Worm (Caenorhabditis elegans): ENCODE results near the gene pals-18.

Gene pals-18

DNA sequence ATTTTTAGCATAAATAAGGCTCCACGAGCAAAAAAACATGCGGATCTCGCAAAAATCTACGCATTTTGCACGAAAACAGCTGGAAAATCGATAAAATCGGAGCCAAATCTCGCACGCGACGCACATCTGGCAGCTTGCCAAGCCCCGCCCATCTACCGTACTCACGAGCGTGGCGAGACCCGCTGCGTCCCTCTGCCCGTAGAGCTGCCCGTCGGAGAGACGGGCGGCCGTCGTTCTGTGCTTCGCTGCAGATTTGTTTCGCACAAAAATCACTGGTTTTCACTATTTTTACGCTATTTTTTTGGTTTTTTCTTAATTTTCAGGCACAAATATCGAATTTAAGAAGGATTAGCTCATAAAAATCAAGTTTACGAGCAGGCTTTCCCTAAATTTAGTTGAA is 15.5 kb downstream of the pals-18 start (continued):
- TF ChIP-seq dve-1 (tag; optimal IDR thresholded peaks at IDR 0.05) (peak; percentile 41), ceh-9 (tag; optimal IDR thresholded peaks at IDR 0.05) (no peak), syd-9 (tag; optimal IDR thresholded peaks at IDR 0.05) (peak; percentile 18), C38D4.7 (GFP tag; optimal IDR thresholded peaks at IDR 0.05) (no peak), lim-6 (tag; optimal IDR thresholded peaks at IDR 0.05) (no peak), ceh-22 (tag; optimal IDR thresholded peaks at IDR 0.05) (no peak), hlh-13 (GFP tag; optimal IDR thresholded peaks at IDR 0.05) (no peak), ceh-31 (tag; optimal IDR thresholded peaks at IDR 0.05) (peak; percentile 30)

DNA sequence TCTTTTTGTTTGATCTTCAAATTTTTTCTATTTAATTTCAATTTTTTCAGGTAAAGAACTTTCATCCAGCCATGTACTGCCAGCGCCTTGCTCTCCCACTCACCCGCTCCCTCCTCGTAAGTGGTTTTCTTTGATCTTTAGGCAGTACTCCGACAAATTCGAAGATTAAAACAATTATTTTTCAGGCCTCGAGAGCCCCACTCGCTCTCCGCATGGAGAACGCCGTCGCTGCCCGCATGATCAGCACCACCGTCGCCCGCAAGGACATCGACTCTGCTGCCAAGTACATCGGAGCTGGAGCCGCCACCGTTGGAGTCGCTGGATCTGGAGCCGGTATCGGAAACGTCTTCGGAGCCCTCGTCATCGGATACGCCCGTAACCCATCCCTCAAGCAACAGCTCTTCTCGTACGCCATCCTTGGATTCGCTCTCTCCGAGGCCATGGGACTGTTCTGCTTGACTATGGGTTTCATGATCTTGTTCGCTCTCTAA is 16.0 kb downstream of the pals-18 start, which contains the start of gene Y82E9BR.3:
Gene Y82E9BR.3 (plus strand): TSS at position 51 of the 491 bp plus-strand sequence.
- TF ChIP-seq ttx-3 (tag; optimal IDR thresholded peaks at IDR 0.05) (no peak), zip-5 (tag; optimal IDR thresholded peaks at IDR 0.05) (no peak), pag-3 (tag; optimal IDR thresholded peaks at IDR 0.05; ENCODE audit: borderline replicate concordance) (no peak), fax-1 (tag; optimal IDR thresholded peaks at IDR 0.05) (no peak), ceh-30 (tag; optimal IDR thresholded peaks at IDR 0.05) (no peak), ceh-34 (tag; optimal IDR thresholded peaks at IDR 0.05) (no peak), unc-86 (tag; optimal IDR thresholded peaks at IDR 0.05) (no peak), npax-4 (tag; optimal IDR thresholded peaks at IDR 0.05) (no peak)

DNA sequence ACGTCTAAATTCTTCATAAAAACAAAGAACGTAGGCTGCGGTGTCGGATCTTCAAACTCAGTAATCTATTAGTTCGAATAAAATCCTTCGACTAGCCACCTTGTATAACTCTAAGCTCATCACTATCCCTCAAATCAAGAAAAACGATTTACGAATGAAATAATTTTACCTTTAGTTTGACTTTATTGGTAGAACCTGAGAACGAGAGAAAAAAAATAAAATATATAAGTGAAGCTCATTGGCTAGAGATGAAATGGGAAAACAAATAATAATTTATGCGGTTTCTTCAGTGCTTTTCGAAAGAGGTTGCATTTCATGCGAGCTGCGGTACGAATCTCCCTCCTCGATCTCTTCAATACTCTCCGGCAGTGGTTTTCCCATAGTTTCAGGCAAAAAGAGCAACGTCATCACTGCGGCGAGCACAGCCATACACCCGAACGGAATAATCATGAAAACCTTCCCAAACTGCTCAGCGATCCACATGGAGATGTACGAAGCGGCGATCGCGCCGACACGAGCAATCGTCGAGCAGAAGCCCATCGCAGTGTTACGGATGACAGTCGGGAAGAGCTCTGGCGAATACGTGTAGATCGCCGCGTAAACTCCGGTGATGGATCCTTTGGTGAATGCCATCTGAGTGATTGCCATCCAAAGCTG is 16.6 kb downstream of the pals-18 start:
- TF ChIP-seq F13H6.1 (tag; optimal IDR thresholded peaks at IDR 0.05) (no peak), ama-1 (optimal IDR thresholded peaks at IDR 0.05) (peak; percentile 29)

DNA sequence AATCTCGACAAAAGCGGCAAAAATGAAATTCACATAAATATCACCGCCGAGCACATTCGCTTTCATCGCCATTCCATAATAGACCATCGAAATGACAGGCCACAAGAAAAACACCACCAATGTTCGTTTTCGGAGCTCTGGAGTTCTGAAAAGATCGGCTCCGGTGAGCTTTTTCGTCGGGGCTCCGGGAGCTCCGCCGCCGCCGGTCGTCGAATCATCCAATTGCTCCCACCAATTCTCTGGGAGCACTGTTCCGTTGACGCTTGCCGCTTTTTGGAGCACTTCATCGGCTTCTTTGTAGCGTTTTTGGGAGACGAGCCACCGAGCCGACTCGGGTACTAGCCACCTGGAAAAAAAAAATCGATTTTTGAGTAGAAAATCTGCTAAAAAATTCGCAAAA is 18.2 kb downstream of the pals-18 start:
- TF ChIP-seq ceh-2 (tag; optimal IDR thresholded peaks at IDR 0.05) (no peak), pax-1 (tag; optimal IDR thresholded peaks at IDR 0.05) (no peak), nfya-1 (tag; optimal IDR thresholded peaks at IDR 0.05) (no peak), lin-11 (tag; optimal IDR thresholded peaks at IDR 0.05) (no peak), ceh-24 (tag; optimal IDR thresholded peaks at IDR 0.05) (no peak), elt-4 (tag; optimal IDR thresholded peaks at IDR 0.05) (no peak), ceh-48 (tag; optimal IDR thresholded peaks at IDR 0.05) (no peak), fkh-10 (GFP tag; optimal IDR thresholded peaks at IDR 0.05) (no peak)

DNA sequence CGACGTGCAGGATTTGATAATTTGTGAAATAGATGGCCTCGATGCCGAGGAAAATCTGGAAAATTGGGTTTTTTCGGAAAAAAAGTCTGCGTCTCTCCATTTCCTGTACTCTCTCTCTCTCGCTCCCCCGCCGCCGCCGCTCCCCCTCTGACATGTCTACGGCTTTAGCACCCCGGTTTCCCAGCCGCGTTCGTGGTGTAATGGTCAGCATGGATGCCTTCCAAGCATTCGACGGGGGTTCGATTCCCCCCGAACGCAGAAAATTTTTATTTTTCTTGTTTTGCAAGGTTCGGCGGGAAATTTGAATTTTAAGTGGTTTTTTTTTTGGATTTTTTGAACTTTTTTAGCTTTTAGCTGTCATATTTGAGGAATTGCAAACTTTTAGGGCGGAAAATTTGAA is 21.1 kb downstream of the pals-18 start:
- TF ChIP-seq tbx-2 (tag; optimal IDR thresholded peaks at IDR 0.05) (peak; percentile 70), unc-42 (tag; optimal IDR thresholded peaks at IDR 0.05) (peak; percentile 37), lin-11 (tag; optimal IDR thresholded peaks at IDR 0.05) (peak; percentile 41), pha-4 (tag; optimal IDR thresholded peaks at IDR 0.05) (no peak), T23F11.4 (GFP tag; optimal IDR thresholded peaks at IDR 0.05) (peak; percentile 9), dve-1 (tag; optimal IDR thresholded peaks at IDR 0.05) (peak; percentile 40), hlh-13 (GFP tag; optimal IDR thresholded peaks at IDR 0.05) (peak; percentile 22), che-1 (tag; optimal IDR thresholded peaks at IDR 0.05) (peak; percentile 76), unc-3 (GFP tag; conservative IDR thresholded peaks at IDR 0.05) (peak; percentile 75), unc-3 (tag; optimal IDR thresholded peaks at IDR 0.05) (peak; percentile 48), fkh-6 (tag; optimal IDR thresholded peaks at IDR 0.05) (peak; percentile 73), ceh-6 (GFP tag; optimal IDR thresholded peaks at IDR 0.05) (peak; percentile 56), C38D4.7 (GFP tag; optimal IDR thresholded peaks at IDR 0.05) (peak; percentile 65), eyg-1 (tag; optimal IDR thresholded peaks at IDR 0.05) (no peak), ceh-18 (tag; optimal IDR thresholded peaks at IDR 0.05) (peak; percentile 42), dmd-4 (tag; optimal IDR thresholded peaks at IDR 0.05; ENCODE audit: borderline replicate concordance) (peak; percentile 45), npax-4 (tag; optimal IDR thresholded peaks at IDR 0.05) (peak; percentile 49), fax-1 (tag; optimal IDR thresholded peaks at IDR 0.05) (peak; percentile 17), nhr-11 (tag; optimal IDR thresholded peaks at IDR 0.05) (no peak), nhr-232 (tag; optimal IDR thresholded peaks at IDR 0.05) (peak; percentile 43), ama-1 (optimal IDR thresholded peaks at IDR 0.05) (no peak), pat-9 (tag; optimal IDR thresholded peaks at IDR 0.05) (peak; percentile 40), lim-6 (tag; optimal IDR thresholded peaks at IDR 0.05) (peak; percentile 20), K02D7.2 (tag; optimal IDR thresholded peaks at IDR 0.05) (peak; percentile 57), pha-2 (tag; optimal IDR thresholded peaks at IDR 0.05) (peak; percentile 41), F13H6.1 (tag; optimal IDR thresholded peaks at IDR 0.05) (peak; percentile 29), pros-1 (tag; optimal IDR thresholded peaks at IDR 0.05) (no peak)
